Comparison of ENCODE assay signal across 2 worm cellular contexts in genomic region chrIII:7891573-7892306, ce11.
TF ChIP-seq lines count a peak whose summit lies in the region.

TSS of gene ZK688.5 (minus strand) at chrIII:7891623.
TSS of gene fahd-1 (plus strand) at chrIII:7892256.

TF ChIP-seq in whole organism, L1 larva, 84 proteins besides CTCF, POLR2A, EP300 and RAD21 (continued from another document):
- TF ChIP-seq rnt-1 (tag; optimal IDR thresholded peaks at IDR 0.05; lab: Kevin White, UChicago): peak; percentile 71
- TF ChIP-seq grh-1 (GFP tag; IDR thresholded peaks at IDR 0.05; lab: Robert Waterston, UW): no peak
- TF ChIP-seq xbp-1 (tag; optimal IDR thresholded peaks at IDR 0.05; lab: Kevin White, UChicago): peak; percentile 55
- peak; percentile 49 for TF ChIP-seq nhr-77 (tag; optimal IDR thresholded peaks at IDR 0.05; lab: Kevin White, UChicago)
- TF ChIP-seq C16A3.4 (tag; optimal IDR thresholded peaks at IDR 0.05; lab: Kevin White, UChicago): peak; percentile 60
- peak; percentile 70 for TF ChIP-seq nhr-47 (tag; optimal IDR thresholded peaks at IDR 0.05; lab: Kevin White, UChicago)
- no peak for TF ChIP-seq fkh-10 (GFP tag; optimal IDR thresholded peaks at IDR 0.05; lab: Kevin White, UChicago)
- no peak for TF ChIP-seq unc-62 (GFP tag; optimal IDR thresholded peaks at IDR 0.05; lab: Kevin White, UChicago)
- TF ChIP-seq nhr-28 (tag; optimal IDR thresholded peaks at IDR 0.05; lab: Kevin White, UChicago): no peak
- peak; percentile 54 for TF ChIP-seq fkh-8 (tag; optimal IDR thresholded peaks at IDR 0.05; lab: Kevin White, UChicago)
- TF ChIP-seq skn-1 (tag; optimal IDR thresholded peaks at IDR 0.05; lab: Kevin White, UChicago): peak; percentile 76
- peak; percentile 46 for TF ChIP-seq jun-1 (tag; optimal IDR thresholded peaks at IDR 0.05; lab: Kevin White, UChicago)
- TF ChIP-seq nhr-90 (tag; optimal IDR thresholded peaks at IDR 0.05; lab: Kevin White, UChicago; ENCODE audit: poor library complexity): peak; percentile 49
- no peak for TF ChIP-seq zag-1 (tag; optimal IDR thresholded peaks at IDR 0.05; lab: Kevin White, UChicago)
- TF ChIP-seq lin-13 (GFP tag; optimal IDR thresholded peaks at IDR 0.05; lab: Kevin White, UChicago): no peak
- TF ChIP-seq elt-3 (tag; optimal IDR thresholded peaks at IDR 0.05; lab: Kevin White, UChicago): peak in 2 of 6 experiments; percentile 41 to 48
- peak; percentile 91 for TF ChIP-seq lin-14 (GFP tag; optimal IDR thresholded peaks at IDR 0.05; lab: Kevin White, UChicago)
- TF ChIP-seq fkh-4 (tag; optimal IDR thresholded peaks at IDR 0.05; lab: Kevin White, UChicago; ENCODE audit: borderline replicate concordance): no peak
- no peak for TF ChIP-seq ces-1 (GFP tag; optimal IDR thresholded peaks at IDR 0.05; lab: Kevin White, UChicago)
- no peak for TF ChIP-seq aha-1 (tag; optimal IDR thresholded peaks at IDR 0.05; lab: Kevin White, UChicago)
- peak; percentile 92 for TF ChIP-seq blmp-1 (tag; optimal IDR thresholded peaks at IDR 0.05; lab: Kevin White, UChicago)
- no peak for TF ChIP-seq unc-30 (tag; optimal IDR thresholded peaks at IDR 0.05; lab: Kevin White, UChicago)
- TF ChIP-seq sup-37 (GFP tag; optimal IDR thresholded peaks at IDR 0.05; lab: Kevin White, UChicago): no peak

TF ChIP-seq in whole organism, young adult, 124 proteins besides CTCF, POLR2A, EP300 and RAD21 (continued from another document):
- no peak for TF ChIP-seq ztf-6 (GFP tag; IDR thresholded peaks at IDR 0.05; lab: Robert Waterston, UW)
- no peak for TF ChIP-seq ceh-79 (tag; optimal IDR thresholded peaks at IDR 0.05; lab: Kevin White, UChicago)
